Worm (Caenorhabditis elegans): ENCODE data around the gene M01H9.2.
A peak's percentile ranks its signal among the peaks of the same experiment; 100 is the strongest.

Gene M01H9.2

DNA sequence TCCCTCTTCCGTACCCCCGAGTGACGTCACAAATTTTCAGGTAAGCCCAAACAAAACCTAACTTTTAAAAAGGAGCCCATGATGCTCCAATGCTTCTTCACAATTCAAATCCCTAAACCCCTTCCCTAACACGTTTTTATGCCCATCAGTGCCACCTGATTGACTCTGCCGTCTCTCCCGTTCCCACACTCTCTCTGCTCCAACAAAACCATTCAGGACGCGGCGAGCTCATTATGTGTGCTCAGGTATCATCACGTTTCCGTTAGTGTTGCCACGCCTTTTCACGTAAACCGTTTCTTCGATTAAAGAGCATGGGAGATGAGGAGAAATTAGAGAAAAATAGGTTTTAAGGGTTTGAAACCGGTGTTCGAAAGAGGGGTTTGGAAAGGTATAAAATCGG lies at the start of gene M01H9.2:
M01H9.2 (minus strand) TSS at position 101 of the 400 bp plus-strand sequence.
- TF ChIP-seq ceh-100 (GFP tag; IDR thresholded peaks at IDR 0.05) (no peak), cebp-1 (GFP tag; IDR thresholded peaks at IDR 0.05) (no peak), cebp-1 (tag; optimal IDR thresholded peaks at IDR 0.05) (no peak), hmg-1.2 (GFP tag; IDR thresholded peaks at IDR 0.05) (peak; percentile 39; the same call in 1 of the 2 replicates)

DNA sequence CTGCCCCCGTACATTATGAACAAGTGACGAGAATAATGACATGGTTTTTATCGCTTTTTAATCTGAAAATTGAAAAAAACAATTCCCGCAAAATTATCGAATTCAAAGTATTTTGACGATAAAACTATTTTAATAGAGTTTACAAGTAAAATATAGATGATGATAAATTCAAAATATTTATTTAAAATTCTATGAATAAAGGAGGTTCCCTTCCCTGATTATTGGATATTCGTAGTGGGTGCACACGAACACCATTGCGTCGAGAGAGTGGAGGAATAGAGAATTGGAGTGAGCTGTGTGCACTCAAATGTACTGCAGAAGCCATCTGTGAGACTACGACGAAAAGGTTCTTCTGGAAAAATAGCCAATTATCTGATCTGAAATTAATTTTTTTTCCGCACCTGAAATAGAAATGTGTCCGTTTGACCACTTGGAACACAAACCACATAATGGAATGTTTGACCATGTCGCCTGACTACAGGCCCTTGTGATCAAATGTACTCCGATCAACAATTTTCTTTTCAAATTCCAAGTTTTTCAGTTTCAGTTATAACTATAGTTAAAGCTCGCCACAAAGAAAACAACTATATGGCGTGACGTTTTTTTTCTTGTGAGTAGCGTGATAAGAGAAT lies 48.3 kb upstream of the M01H9.2 start, which contains the start of the genes rfth-1 and ZK180.8:
rfth-1 (minus strand) TSS at position 51 of the 632 bp plus-strand sequence.
ZK180.8 (minus strand) TSS at position 466 of the 632 bp plus-strand sequence.
- peak; percentile 47; the same call in 1 of the 2 replicates for TF ChIP-seq nfyb-1 (GFP tag; IDR thresholded peaks at IDR 0.05)
- peak; percentile 21; the same call in 1 of the 2 replicates for TF ChIP-seq mcd-1 (GFP tag; IDR thresholded peaks at IDR 0.05)
- TF ChIP-seq ama-1 (optimal IDR thresholded peaks at IDR 0.05) = no peak
- TF ChIP-seq ama-1 (GFP tag; optimal IDR thresholded peaks at IDR 0.05) = peak in 1 of 2 experiments; percentile 58
- 0 out of 2 replicates have a peak, but pooled peaks have one; percentile 31 for TF ChIP-seq hsf-1 (GFP tag; IDR thresholded peaks at IDR 0.05)
- TF ChIP-seq cebp-1 (GFP tag; IDR thresholded peaks at IDR 0.05) = no peak
- TF ChIP-seq cebp-1 (tag; optimal IDR thresholded peaks at IDR 0.05) = peak; percentile 23
- TF ChIP-seq lin-35 (GFP tag; optimal IDR thresholded peaks at IDR 0.05) = peak in 1 of 3 experiments; percentile 17
- peak; percentile 48 for TF ChIP-seq madf-6 (GFP tag; IDR thresholded peaks at IDR 0.05)
- no peak for TF ChIP-seq bed-1 (GFP tag; IDR thresholded peaks at IDR 0.05)
- peak; percentile 28 for TF ChIP-seq F49E8.2 (tag; optimal IDR thresholded peaks at IDR 0.05; ENCODE audit: insufficient read depth)
- TF ChIP-seq F39B2.1 (GFP tag; IDR thresholded peaks at IDR 0.05) = 0 out of 2 replicates have a peak, but pooled peaks have one; percentile 57
- no peak for TF ChIP-seq ZK185.1 (tag; optimal IDR thresholded peaks at IDR 0.05; ENCODE audit: poor library complexity, severe bottlenecking)
- peak; percentile 10 for TF ChIP-seq gei-17 (GFP tag; optimal IDR thresholded peaks at IDR 0.05)
- TF ChIP-seq attf-3 (GFP tag; conservative IDR thresholded peaks at IDR 0.05) = 0 out of 2 replicates have a peak, but pooled peaks have one; percentile 10
- TF ChIP-seq chd-7 (tag; optimal IDR thresholded peaks at IDR 0.05) = peak; percentile 28
- peak; percentile 13 for TF ChIP-seq somi-1 (GFP tag; optimal IDR thresholded peaks at IDR 0.05)
- peak; percentile 61 for TF ChIP-seq repo-1 (tag; optimal IDR thresholded peaks at IDR 0.05)
- peak; percentile 50; the same call in 1 of the 2 replicates for TF ChIP-seq B0336.3 (GFP tag; IDR thresholded peaks at IDR 0.05)
- no peak for TF ChIP-seq mel-28 (tag; optimal IDR thresholded peaks at IDR 0.05; ENCODE audit: borderline replicate concordance)
- 0 out of 2 replicates have a peak, but pooled peaks have one; percentile 29 for TF ChIP-seq pbrm-1 (GFP tag; IDR thresholded peaks at IDR 0.05)
- TF ChIP-seq Y53G8AR.9 (GFP tag; conservative IDR thresholded peaks at IDR 0.05) = peak; percentile 62; the same call in 1 of the 2 replicates
- TF ChIP-seq lin-40 (tag; optimal IDR thresholded peaks at IDR 0.05) = no peak
- TF ChIP-seq him-1 (tag; optimal IDR thresholded peaks at IDR 0.05) = peak; percentile 14
- peak; percentile 39 for TF ChIP-seq hmg-1.2 (GFP tag; IDR thresholded peaks at IDR 0.05)
- TF ChIP-seq lin-26 (GFP tag; IDR thresholded peaks at IDR 0.05) = 0 out of 2 replicates have a peak, but pooled peaks have one; percentile 22
- no peak for TF ChIP-seq Y67H2A.10 (GFP tag; conservative IDR thresholded peaks at IDR 0.05)
- peak; percentile 36 for TF ChIP-seq nhr-80 (tag; optimal IDR thresholded peaks at IDR 0.05)
- no peak for TF ChIP-seq C17E4.6 (GFP tag; IDR thresholded peaks at IDR 0.05)

DNA sequence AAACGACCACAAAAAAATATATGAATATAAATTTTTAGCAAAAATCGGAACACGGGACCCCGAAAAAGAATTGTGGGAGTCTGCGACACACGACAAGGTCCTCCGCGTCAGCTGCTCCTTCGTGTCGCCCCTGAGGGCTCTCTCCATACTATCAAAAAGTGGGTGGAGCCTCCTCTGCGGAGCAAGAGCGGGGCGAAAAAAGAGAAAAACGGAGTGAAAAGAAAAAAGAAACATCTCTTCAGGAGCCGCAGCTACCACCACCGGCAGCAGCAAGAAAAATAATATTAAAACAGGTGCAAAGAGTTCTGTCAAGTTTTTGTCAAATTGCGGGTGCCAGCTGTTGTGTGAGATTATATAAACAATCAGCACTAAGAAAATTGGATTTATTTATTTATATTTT lies 43.6 kb upstream of the M01H9.2 start, which contains the start of gene gbb-2:
gbb-2 (minus strand) TSS at position 112 of the 400 bp plus-strand sequence.
- TF ChIP-seq dox-1 (GFP tag; IDR thresholded peaks at IDR 0.05) = peak; percentile 10; the same call in 1 of the 2 replicates
- peak; percentile 50; the same call in 1 of the 2 replicates for TF ChIP-seq zfh-2 (GFP tag; conservative IDR thresholded peaks at IDR 0.05)
- TF ChIP-seq T26A5.8 (tag; optimal IDR thresholded peaks at IDR 0.05) = no peak
